Worm (Caenorhabditis elegans): ENCODE results near the gene iff-1.

Gene iff-1

ce11 chrIII:9705157-9705905 lies 41.7 kb downstream of the iff-1 start:
- TF ChIP-seq C34F6.9 (tag; optimal IDR thresholded peaks at IDR 0.05) (peak; percentile 4), unc-39 (tag; optimal IDR thresholded peaks at IDR 0.05) (no peak)

DNA sequence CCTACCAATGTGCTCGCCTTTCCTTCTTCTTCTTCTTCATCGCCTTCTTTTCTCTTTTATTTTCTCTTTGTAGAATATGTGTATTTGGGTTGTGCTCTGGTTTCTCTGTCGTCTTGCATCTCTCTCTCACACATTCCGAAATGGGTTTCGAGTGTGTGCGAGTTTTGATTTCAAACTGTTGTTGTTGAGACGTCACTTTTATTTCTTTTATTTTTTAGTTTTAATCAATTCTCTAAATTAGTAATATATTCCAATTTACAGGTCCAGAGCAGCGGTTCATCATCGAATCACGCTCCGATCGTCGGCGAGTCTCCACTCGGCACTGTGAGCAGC lies 42.4 kb downstream of the iff-1 start:
- TF ChIP-seq unc-55 (GFP tag; optimal IDR thresholded peaks at IDR 0.05) (peak; percentile 28), sma-9 (GFP tag; optimal IDR thresholded peaks at IDR 0.05) (peak; percentile 9), sma-9 (tag; optimal IDR thresholded peaks at IDR 0.05) (no peak), gmeb-1 (tag; optimal IDR thresholded peaks at IDR 0.05) (no peak)

DNA sequence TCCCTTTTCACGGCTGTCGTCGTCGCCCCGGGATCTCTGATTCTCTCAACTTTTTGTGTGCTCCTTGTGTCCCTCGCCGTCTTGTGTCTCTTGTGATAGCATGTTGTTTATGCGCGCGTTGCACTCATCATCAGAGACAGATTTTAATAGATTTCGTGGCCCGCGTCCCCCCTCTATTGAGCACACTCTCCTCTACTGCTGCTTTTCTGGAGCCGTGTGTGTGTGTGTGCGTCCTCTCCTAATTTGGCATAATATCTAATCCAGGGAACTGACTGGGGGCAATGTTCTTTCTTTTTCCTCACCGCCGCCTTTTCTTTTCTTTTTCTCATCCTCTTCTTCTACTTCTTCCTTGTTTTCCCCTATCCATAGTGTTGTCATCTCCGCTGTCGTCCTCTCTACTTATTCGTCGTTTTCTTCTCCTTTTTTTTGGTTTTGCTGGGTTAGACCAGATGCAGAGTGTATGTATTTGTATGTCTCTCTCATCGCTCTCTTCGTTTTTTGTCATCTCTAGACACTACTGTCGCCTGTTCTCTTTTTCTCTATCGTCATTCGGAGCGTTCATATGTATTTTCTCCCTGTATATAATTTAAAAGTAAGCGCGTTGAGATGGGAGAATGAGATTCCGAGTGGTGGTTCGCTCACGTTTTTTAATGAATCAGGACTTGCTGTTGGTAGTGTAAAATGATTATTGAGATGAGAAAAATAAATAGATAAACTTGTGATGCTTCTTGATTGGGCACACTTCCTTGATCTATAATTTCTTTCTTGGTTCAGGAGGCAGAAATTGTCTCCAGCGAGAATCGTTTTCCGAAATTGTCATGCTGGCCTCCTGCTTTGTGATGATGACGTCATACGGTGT lies 43.0 kb downstream of the iff-1 start:
- TF ChIP-seq dmd-4 (tag; optimal IDR thresholded peaks at IDR 0.05) (no peak), blmp-1 (tag; optimal IDR thresholded peaks at IDR 0.05; ENCODE audit: insufficient read depth) (no peak), ztf-4 (tag; optimal IDR thresholded peaks at IDR 0.05) (no peak), Y55F3AM.14 (GFP tag; optimal IDR thresholded peaks at IDR 0.05) (peak; percentile 63), sem-4 (tag; optimal IDR thresholded peaks at IDR 0.05) (no peak), alr-1 (tag; optimal IDR thresholded peaks at IDR 0.05) (no peak), mab-5 (tag; optimal IDR thresholded peaks at IDR 0.05) (peak; percentile 66), nhr-12 (tag; optimal IDR thresholded peaks at IDR 0.05) (no peak), ceh-82 (tag; optimal IDR thresholded peaks at IDR 0.05) (no peak), ZK546.5 (tag; optimal IDR thresholded peaks at IDR 0.05) (no peak), sma-9 (GFP tag; optimal IDR thresholded peaks at IDR 0.05) (peak; percentile 58), sma-9 (tag; optimal IDR thresholded peaks at IDR 0.05) (no peak), lin-11 (tag; optimal IDR thresholded peaks at IDR 0.05) (no peak), lin-13 (GFP tag; optimal IDR thresholded peaks at IDR 0.05) (no peak), snpc-4 (tag; optimal IDR thresholded peaks at IDR 0.05) (no peak), C34F6.9 (tag; optimal IDR thresholded peaks at IDR 0.05) (peak; percentile 54), nhr-10 (tag; optimal IDR thresholded peaks at IDR 0.05) (no peak), mbf-1 (tag; optimal IDR thresholded peaks at IDR 0.05) (no peak), lin-39 (tag; optimal IDR thresholded peaks at IDR 0.05) (no peak), egl-27 (tag; optimal IDR thresholded peaks at IDR 0.05) (peak; percentile 11), zag-1 (tag; optimal IDR thresholded peaks at IDR 0.05) (peak; percentile 74), ceh-16 (tag; optimal IDR thresholded peaks at IDR 0.05) (no peak), lsy-2 (tag; optimal IDR thresholded peaks at IDR 0.05) (peak in 1 of 2 experiments; percentile 43), peb-1 (tag; optimal IDR thresholded peaks at IDR 0.05) (no peak), nhr-23 (tag; optimal IDR thresholded peaks at IDR 0.05) (no peak), elt-3 (tag; optimal IDR thresholded peaks at IDR 0.05) (no peak), nhr-77 (tag; optimal IDR thresholded peaks at IDR 0.05) (no peak), fos-1 (tag; optimal IDR thresholded peaks at IDR 0.05) (peak; percentile 10), crh-2 (tag; optimal IDR thresholded peaks at IDR 0.05) (peak; percentile 47), nhr-237 (tag; optimal IDR thresholded peaks at IDR 0.05) (no peak), elt-1 (tag; optimal IDR thresholded peaks at IDR 0.05) (no peak), R02D3.7 (tag; optimal IDR thresholded peaks at IDR 0.05) (no peak), nhr-129 (tag; optimal IDR thresholded peaks at IDR 0.05) (peak; percentile 43), nhr-11 (tag; optimal IDR thresholded peaks at IDR 0.05) (no peak), nhr-6 (tag; optimal IDR thresholded peaks at IDR 0.05) (peak; percentile 26), unc-55 (GFP tag; optimal IDR thresholded peaks at IDR 0.05) (peak; percentile 53), nhr-21 (tag; optimal IDR thresholded peaks at IDR 0.05) (no peak), skn-1 (tag; optimal IDR thresholded peaks at IDR 0.05) (no peak), ztf-1 (GFP tag; conservative IDR thresholded peaks at IDR 0.05) (no peak), ztf-11 (tag; optimal IDR thresholded peaks at IDR 0.05) (no peak), ama-1 (optimal IDR thresholded peaks at IDR 0.05) (peak; percentile 0), F13H6.1 (tag; optimal IDR thresholded peaks at IDR 0.05) (peak; percentile 74), mdl-1 (tag; optimal IDR thresholded peaks at IDR 0.05) (peak in 1 of 2 experiments; percentile 27), aly-2 (tag; optimal IDR thresholded peaks at IDR 0.05) (no peak), sma-3 (GFP tag; optimal IDR thresholded peaks at IDR 0.05) (no peak), unc-62 (GFP tag; optimal IDR thresholded peaks at IDR 0.05) (no peak), nhr-25 (tag; optimal IDR thresholded peaks at IDR 0.05) (peak; percentile 30)

Data from whole organism, L2 larva.